Fruit fly (Drosophila melanogaster): ENCODE results near the gene CG13996.

CG13996 gene

dm6 chr2L:5986940-5987339, 33.7 kb upstream of the CG13996 start:
- TF ChIP-seq CG17806 (tag; optimal IDR thresholded peaks at IDR 0.05) (no peak), CG9948 (tag; optimal IDR thresholded peaks at IDR 0.05) (no peak), Pif1A (GFP tag; optimal IDR thresholded peaks at IDR 0.05) (no peak), Ets98B (GFP tag; IDR thresholded peaks at IDR 0.05) (no peak), CG32121 (GFP tag; IDR thresholded peaks at IDR 0.05) (no peak), Pif1B (GFP tag; optimal IDR thresholded peaks at IDR 0.05) (no peak), CG8301 (tag; optimal IDR thresholded peaks at IDR 0.05) (no peak), CG12605 (GFP tag; IDR thresholded peaks at IDR 0.05) (no peak), CG15710 (tag; optimal IDR thresholded peaks at IDR 0.05) (no peak), CG4496 (GFP tag; IDR thresholded peaks at IDR 0.05) (no peak), CG14655 (GFP tag; optimal IDR thresholded peaks at IDR 0.05) (no peak), Snoo (tag; optimal IDR thresholded peaks at IDR 0.05) (no peak), CG13204 (GFP tag; optimal IDR thresholded peaks at IDR 0.05) (no peak), EcR (GFP tag; optimal IDR thresholded peaks at IDR 0.05) (no peak), fd96Ca (GFP tag; IDR thresholded peaks at IDR 0.05) (no peak), CG34367 (tag; optimal IDR thresholded peaks at IDR 0.05) (no peak), D1 (tag; optimal IDR thresholded peaks at IDR 0.05) (no peak), rn (GFP tag; IDR thresholded peaks at IDR 0.05) (no peak)

- no peak for TF ChIP-seq CG8159 (tag; optimal IDR thresholded peaks at IDR 0.05)
- TF ChIP-seq CG34367 (tag; optimal IDR thresholded peaks at IDR 0.05), result no peak
- no peak for TF ChIP-seq D1 (tag; optimal IDR thresholded peaks at IDR 0.05)
- TF ChIP-seq fd96Ca (GFP tag; IDR thresholded peaks at IDR 0.05), result no peak
- TF ChIP-seq rn (GFP tag; IDR thresholded peaks at IDR 0.05), result no peak
- no peak for TF ChIP-seq CG15710 (tag; optimal IDR thresholded peaks at IDR 0.05)
- TF ChIP-seq CG14655 (GFP tag; optimal IDR thresholded peaks at IDR 0.05), result no peak
- TF ChIP-seq CG4496 (GFP tag; IDR thresholded peaks at IDR 0.05), result no peak
- TF ChIP-seq Pif1B (GFP tag; optimal IDR thresholded peaks at IDR 0.05), result no peak
- TF ChIP-seq gl (tag; optimal IDR thresholded peaks at IDR 0.05), result no peak
- TF ChIP-seq CG12605 (GFP tag; IDR thresholded peaks at IDR 0.05), result no peak
- TF ChIP-seq CG10348 (GFP tag; IDR thresholded peaks at IDR 0.05), result no peak
- TF ChIP-seq Snoo (tag; optimal IDR thresholded peaks at IDR 0.05), result no peak
- TF ChIP-seq CG8301 (tag; optimal IDR thresholded peaks at IDR 0.05), result no peak
- TF ChIP-seq Ets98B (GFP tag; IDR thresholded peaks at IDR 0.05), result no peak
- no peak for TF ChIP-seq CG13204 (GFP tag; optimal IDR thresholded peaks at IDR 0.05)
- TF ChIP-seq Pif1A (GFP tag; optimal IDR thresholded peaks at IDR 0.05), result no peak
- TF ChIP-seq CG17806 (tag; optimal IDR thresholded peaks at IDR 0.05), result no peak
These were observed 32.2 kb upstream of the CG13996 start for dm6 chr2L:5988115-5989092.

dm6 chr2L:5990447-5990846, 30.2 kb upstream of the CG13996 start:
- TF ChIP-seq Snoo (tag; optimal IDR thresholded peaks at IDR 0.05), result no peak
- TF ChIP-seq CG9948 (tag; optimal IDR thresholded peaks at IDR 0.05), result no peak
- 0 out of 3 replicates have a peak, but pooled peaks have one; percentile 34 for TF ChIP-seq fd96Ca (GFP tag; IDR thresholded peaks at IDR 0.05)
- peak; percentile 45 for TF ChIP-seq CG13204 (GFP tag; optimal IDR thresholded peaks at IDR 0.05)
- TF ChIP-seq Pif1A (GFP tag; optimal IDR thresholded peaks at IDR 0.05), result no peak
- no peak for TF ChIP-seq CG4496 (GFP tag; IDR thresholded peaks at IDR 0.05)

- no peak for TF ChIP-seq rn (GFP tag; IDR thresholded peaks at IDR 0.05)
- peak; percentile 10 for TF ChIP-seq CG13204 (GFP tag; optimal IDR thresholded peaks at IDR 0.05)
- no peak for TF ChIP-seq Pif1B (GFP tag; optimal IDR thresholded peaks at IDR 0.05)
- TF ChIP-seq CG32121 (GFP tag; IDR thresholded peaks at IDR 0.05), result no peak
- peak; percentile 31 for TF ChIP-seq Snoo (tag; optimal IDR thresholded peaks at IDR 0.05)
- TF ChIP-seq CG34367 (tag; optimal IDR thresholded peaks at IDR 0.05), result peak; percentile 15
- no peak for TF ChIP-seq D1 (tag; optimal IDR thresholded peaks at IDR 0.05)
- no peak for TF ChIP-seq CG8301 (tag; optimal IDR thresholded peaks at IDR 0.05)
- TF ChIP-seq CG17806 (tag; optimal IDR thresholded peaks at IDR 0.05), result no peak
- no peak for TF ChIP-seq CG9948 (tag; optimal IDR thresholded peaks at IDR 0.05)
- TF ChIP-seq CG8159 (tag; optimal IDR thresholded peaks at IDR 0.05), result peak; percentile 6
- peak; percentile 10; the same call in 2 of the 3 replicates for TF ChIP-seq CG4496 (GFP tag; IDR thresholded peaks at IDR 0.05)
- no peak for TF ChIP-seq CG10348 (GFP tag; IDR thresholded peaks at IDR 0.05)
- TF ChIP-seq CG15710 (tag; optimal IDR thresholded peaks at IDR 0.05), result peak; percentile 39
- TF ChIP-seq Ets98B (GFP tag; IDR thresholded peaks at IDR 0.05), result no peak
- TF ChIP-seq EcR (GFP tag; optimal IDR thresholded peaks at IDR 0.05), result no peak
- no peak for TF ChIP-seq fd96Ca (GFP tag; IDR thresholded peaks at IDR 0.05)
- TF ChIP-seq Pif1A (GFP tag; optimal IDR thresholded peaks at IDR 0.05), result no peak
- no peak for TF ChIP-seq CG12605 (GFP tag; IDR thresholded peaks at IDR 0.05)
- TF ChIP-seq CG14655 (GFP tag; optimal IDR thresholded peaks at IDR 0.05), result no peak
- peak; percentile 34 for TF ChIP-seq gl (tag; optimal IDR thresholded peaks at IDR 0.05)
These were observed 22.9 kb upstream of the CG13996 start for dm6 chr2L:5997609-5998229.

dm6 chr2L:5998383-5998782, 22.3 kb upstream of the CG13996 start:
- TF ChIP-seq CG4496 (GFP tag; IDR thresholded peaks at IDR 0.05) (0 out of 3 replicates have a peak, but pooled peaks have one; percentile 3), Ets98B (GFP tag; IDR thresholded peaks at IDR 0.05) (no peak), CG32121 (GFP tag; IDR thresholded peaks at IDR 0.05) (no peak), CG12605 (GFP tag; IDR thresholded peaks at IDR 0.05) (no peak)

Measured in whole organism, pupa.